Fruit fly (Drosophila melanogaster) whole organism, wandering third instar larva: ENCODE measurements around the gene CG5704.

Source experiments
- Abd-B ChIP-seq: fragments of >200 bp; optimal IDR thresholded peaks from 2 replicates; lab custom pipeline; 2017; ENCODE audit warnings: missing biosample characterization, missing genetic modification characterization
- CG32264 ChIP-seq: fragments of 200-800 bp; sonication (Bioruptor generic); optimal IDR thresholded peaks from 2 replicates; lab custom pipeline; 2016; ENCODE audit warnings: missing biosample characterization, missing genetic modification characterization
- CG9705 ChIP-seq: fragments of 200-800 bp; sonication (Bioruptor generic); optimal IDR thresholded peaks from 2 replicates; lab custom pipeline; 2018; ENCODE audit warnings: missing biosample characterization, mild to moderate bottlenecking, missing genetic modification characterization
- CrebA ChIP-seq: fragments of 200-800 bp; sonication (Bioruptor generic); optimal IDR thresholded peaks from 2 replicates; lab custom pipeline; 2016; ENCODE audit warnings: missing biosample characterization, mild to moderate bottlenecking, missing genetic modification characterization, borderline replicate concordance
- Dfd ChIP-seq: fragments of >200 bp; optimal IDR thresholded peaks from 2 replicates; lab custom pipeline; 2017; ENCODE audit warnings: missing biosample characterization, missing genetic modification characterization
- Dif ChIP-seq: fragments of 200-275, 200-300 bp; sonication (Bioruptor generic); optimal IDR thresholded peaks from 2 replicates; lab custom pipeline; 2018; ENCODE audit warnings: missing biosample characterization, missing genetic modification characterization; ENCODE audit not compliant: partially characterized antibody
- GATAd ChIP-seq: sonication (Bioruptor generic); optimal IDR thresholded peaks from 2 replicates; lab custom pipeline; 2016; ENCODE audit warnings: missing biosample characterization, missing genetic modification characterization
- HLH106 ChIP-seq: fragments of 200-800 bp; optimal IDR thresholded peaks from 3 replicates; lab custom pipeline; 2019; ENCODE audit warnings: missing biosample characterization, mild to moderate bottlenecking, missing genetic modification characterization, moderate library complexity
- Hnf4 ChIP-seq: fragments of 200-800 bp; sonication (Bioruptor generic); optimal IDR thresholded peaks from 2 replicates; lab custom pipeline; 2016; ENCODE audit warnings: missing biosample characterization, mild to moderate bottlenecking, missing genetic modification characterization
- Hr78 ChIP-seq: fragments of >200 bp; optimal IDR thresholded peaks from 2 replicates; lab custom pipeline; 2017; ENCODE audit warnings: missing biosample characterization, missing genetic modification characterization
- Hr83 ChIP-seq: fragments of 200-300 bp; sonication (Bioruptor generic); optimal IDR thresholded peaks from 2 replicates; lab custom pipeline; 2016; ENCODE audit warnings: missing biosample characterization, mild to moderate bottlenecking, missing genetic modification characterization, moderate library complexity; ENCODE audit not compliant: poor library complexity, severe bottlenecking
- Jra ChIP-seq: sonication (Bioruptor generic); optimal IDR thresholded peaks from 2 replicates; lab custom pipeline; 2016; ENCODE audit warnings: missing biosample characterization, missing genetic modification characterization
- Mio ChIP-seq: sonication (Bioruptor generic); optimal IDR thresholded peaks from 2 replicates; lab custom pipeline; 2016; ENCODE audit warnings: missing biosample characterization, missing genetic modification characterization
- Myc ChIP-seq: fragments of >200 bp; optimal IDR thresholded peaks from 2 replicates; lab custom pipeline; 2017
- N ChIP-seq: fragments of >200 bp; optimal IDR thresholded peaks from 2 replicates; lab custom pipeline; 2018; ENCODE audit warnings: missing biosample characterization, missing external identifiers, missing genetic modification characterization
- OdsH ChIP-seq: fragments of 200-800 bp; sonication (Bioruptor generic); optimal IDR thresholded peaks from 2 replicates; lab custom pipeline; 2016; ENCODE audit warnings: missing biosample characterization, mild to moderate bottlenecking, missing genetic modification characterization
- Rel ChIP-seq, 2 experiments: fragments of 200-800 bp; sonication (Bioruptor generic) in 1 of 2; optimal IDR thresholded peaks; 2 replicates in 1 of 2; 3 replicates in 1 of 2; lab custom pipeline; 2016 to 2019; ENCODE audit warnings: mild to moderate bottlenecking in 2 of 2, missing biosample characterization in 2 of 2, missing genetic modification characterization in 2 of 2, moderate library complexity in 1 of 2
- Sp1 ChIP-seq: fragments of 200-800 bp; sonication (Bioruptor generic); optimal IDR thresholded peaks from 3 replicates; lab custom pipeline; 2019; ENCODE audit warnings: missing biosample characterization, mild to moderate bottlenecking, missing genetic modification characterization, moderate library complexity
- Vsx2 ChIP-seq: fragments of 200-300, 225-300 bp; sonication (Bioruptor generic); optimal IDR thresholded peaks from 2 replicates; lab custom pipeline; 2018; ENCODE audit warnings: missing biosample characterization, missing genetic modification characterization; ENCODE audit not compliant: partially characterized antibody
- br ChIP-seq: fragments of 200-800 bp; sonication (Bioruptor generic); optimal IDR thresholded peaks from 2 replicates; lab custom pipeline; 2016; ENCODE audit warnings: missing biosample characterization, missing genetic modification characterization
- brk ChIP-seq: fragments of 200-800 bp; sonication (Bioruptor generic); optimal IDR thresholded peaks from 2 replicates; lab custom pipeline; 2016; ENCODE audit warnings: missing biosample characterization, mild to moderate bottlenecking, missing genetic modification characterization
- dl ChIP-seq, 2 experiments: fragments of 175-275, 200-275 bp in 1 of 2; fragments of 200-275 bp in 1 of 2; sonication (Bioruptor generic); optimal IDR thresholded peaks; lab custom pipeline; 2018; ENCODE audit warnings: mild to moderate bottlenecking in 2 of 2, missing biosample characterization in 2 of 2, missing genetic modification characterization in 2 of 2, moderate library complexity in 2 of 2; ENCODE audit not compliant: partially characterized antibody in 2 of 2, insufficient read depth in 1 of 2
- dmrt93B ChIP-seq: fragments of 200-800 bp; sonication (Bioruptor generic); optimal IDR thresholded peaks from 2 replicates; lab custom pipeline; 2018; ENCODE audit warnings: missing biosample characterization, mild to moderate bottlenecking, missing genetic modification characterization
- dsf ChIP-seq: sonication (Bioruptor generic); optimal IDR thresholded peaks from 2 replicates; lab custom pipeline; 2016; ENCODE audit warnings: missing biosample characterization, missing genetic modification characterization, borderline replicate concordance
- ey ChIP-seq: fragments of 200-800 bp; sonication (Bioruptor generic); optimal IDR thresholded peaks from 2 replicates; lab custom pipeline; 2016; ENCODE audit warnings: missing biosample characterization, missing genetic modification characterization
- foxo ChIP-seq, 2 experiments: fragments of 200-800 bp; sonication (Bioruptor generic); optimal IDR thresholded peaks; 2 replicates in 1 of 2; 3 replicates in 1 of 2; lab custom pipeline; 2016 to 2017; ENCODE audit warnings: missing biosample characterization in 2 of 2, missing genetic modification characterization in 2 of 2
- fru ChIP-seq: fragments of 200-800 bp; sonication (Bioruptor generic); optimal IDR thresholded peaks from 3 replicates; lab custom pipeline; 2016; ENCODE audit warnings: missing biosample characterization, mild to moderate bottlenecking, missing genetic modification characterization
- h ChIP-seq: fragments of 200-800 bp; sonication (Bioruptor generic); optimal IDR thresholded peaks from 3 replicates; lab custom pipeline; 2016; ENCODE audit warnings: missing biosample characterization, mild to moderate bottlenecking, missing genetic modification characterization
- jim ChIP-seq: fragments of 175-275, 200-325 bp; sonication (Bioruptor generic); optimal IDR thresholded peaks from 2 replicates; lab custom pipeline; 2016; ENCODE audit warnings: missing biosample characterization, mild to moderate bottlenecking, missing genetic modification characterization
- lola ChIP-seq: fragments of >200 bp; optimal IDR thresholded peaks from 2 replicates; lab custom pipeline; 2017; ENCODE audit warnings: missing biosample characterization, missing genetic modification characterization
- pan ChIP-seq: fragments of >200 bp; optimal IDR thresholded peaks from 2 replicates; lab custom pipeline; 2017
- psq ChIP-seq: fragments of 200-800 bp; sonication (Bioruptor generic); optimal IDR thresholded peaks from 3 replicates; lab custom pipeline; 2017; ENCODE audit warnings: missing biosample characterization, mild to moderate bottlenecking, missing genetic modification characterization, moderate library complexity
- rgr ChIP-seq: fragments of 200-800 bp; sonication (Bioruptor generic); optimal IDR thresholded peaks from 3 replicates; lab custom pipeline; 2016; ENCODE audit warnings: missing biosample characterization, mild to moderate bottlenecking, missing genetic modification characterization
- sage ChIP-seq: fragments of 200-800 bp; sonication (Bioruptor generic); optimal IDR thresholded peaks from 2 replicates; lab custom pipeline; 2016; ENCODE audit warnings: missing biosample characterization, mild to moderate bottlenecking, missing genetic modification characterization
- sv ChIP-seq: fragments of 200-800 bp; sonication (Bioruptor generic); optimal IDR thresholded peaks from 3 replicates; lab custom pipeline; 2016; ENCODE audit warnings: missing biosample characterization, missing genetic modification characterization
- tai ChIP-seq: sonication (Bioruptor generic); optimal IDR thresholded peaks from 2 replicates; lab custom pipeline; 2016; ENCODE audit warnings: missing biosample characterization, missing genetic modification characterization
- usp ChIP-seq: fragments of >200 bp; optimal IDR thresholded peaks from 2 replicates; lab custom pipeline; 2017; ENCODE audit warnings: missing biosample characterization, missing genetic modification characterization
- woc ChIP-seq: sonication (Bioruptor generic); optimal IDR thresholded peaks from 2 replicates; lab custom pipeline; 2016; ENCODE audit warnings: missing biosample characterization, mild to moderate bottlenecking, missing genetic modification characterization

CG5704 gene

dm6 chr3L:2191512-2191911 lies 20.7 kb upstream of the CG5704 start:
- no peak for TF ChIP-seq tai (GFP tag; lab: Kevin White, UChicago)
- TF ChIP-seq CrebA (GFP tag; lab: Kevin White, UChicago), result no peak
- TF ChIP-seq fru (GFP tag; lab: Kevin White, UChicago), result no peak
- no peak for TF ChIP-seq Abd-B
- no peak for TF ChIP-seq Jra (GFP tag; lab: Kevin White, UChicago)
- no peak for TF ChIP-seq Rel (GFP tag; optimal IDR thresholded peaks at IDR 0.05; lab: Kevin White, UChicago)
- TF ChIP-seq Rel (tag; optimal IDR thresholded peaks at IDR 0.05; lab: Kevin White, UChicago), result no peak
- no peak for TF ChIP-seq h (GFP tag; lab: Kevin White, UChicago)
- no peak for TF ChIP-seq pan (lab: Kevin White, UChicago)
- no peak for TF ChIP-seq Mio (GFP tag; lab: Kevin White, UChicago)
- TF ChIP-seq N (GFP tag; lab: Kevin White, UChicago), result no peak
- TF ChIP-seq Hr78 (GFP tag; lab: Kevin White, UChicago), result no peak
- TF ChIP-seq CG9705, result no peak
- TF ChIP-seq psq (GFP tag; lab: Kevin White, UChicago), result no peak
- TF ChIP-seq dl (GFP tag; optimal IDR thresholded peaks at IDR 0.05; lab: Kevin White, UChicago; ENCODE audit: insufficient read depth in 1 of 2, partially characterized antibody in 2 of 2), result no peak

DNA sequence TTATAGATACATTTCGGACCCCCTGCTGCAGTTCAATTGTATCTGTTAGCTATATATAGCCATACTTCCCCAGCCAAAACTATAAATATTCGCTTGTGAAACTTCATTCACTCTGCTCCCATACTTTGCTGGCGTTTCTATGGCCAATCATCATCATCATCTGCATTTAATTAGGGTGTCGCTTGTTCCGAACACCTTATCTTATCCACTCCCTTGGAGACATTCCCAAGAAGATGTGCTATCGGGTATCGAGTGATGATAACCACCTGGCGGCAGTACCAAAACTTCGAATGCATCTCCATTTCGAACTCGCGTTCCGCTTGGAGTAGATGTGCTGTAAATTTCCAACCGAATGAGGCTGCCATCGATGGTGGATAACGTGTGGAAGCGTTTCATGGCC lies 14.9 kb upstream of the CG5704 start, which contains the start of gene CG13810:
CG13810 (plus strand) TSS at position 301 of the 400 bp plus-strand sequence.
- TF ChIP-seq h (GFP tag; lab: Kevin White, UChicago), result no peak
- TF ChIP-seq ey (GFP tag; lab: Kevin White, UChicago), result no peak
- no peak for TF ChIP-seq foxo (GFP tag; optimal IDR thresholded peaks at IDR 0.05; lab: Kevin White, UChicago)
- TF ChIP-seq GATAd, result no peak
- TF ChIP-seq brk (GFP tag; lab: Kevin White, UChicago), result no peak
- no peak for TF ChIP-seq Dif (GFP tag; lab: Kevin White, UChicago)
- TF ChIP-seq Abd-B, result no peak
- no peak for TF ChIP-seq CrebA (GFP tag; lab: Kevin White, UChicago)
- TF ChIP-seq Hr78 (GFP tag; lab: Kevin White, UChicago), result no peak

dm6 chr3L:2174232-2174631 lies 3.5 kb upstream of the CG5704 start, which contains the start of gene CG15820:
Gene CG15820 (minus strand): TSS chr3L:2174332.
- no peak for TF ChIP-seq foxo (GFP tag; optimal IDR thresholded peaks at IDR 0.05; lab: Kevin White, UChicago)
- no peak for TF ChIP-seq dmrt93B (GFP tag; lab: Kevin White, UChicago)
- TF ChIP-seq sv (GFP tag; lab: Kevin White, UChicago), result no peak
- TF ChIP-seq pan (lab: Kevin White, UChicago), result no peak
- TF ChIP-seq Mio (GFP tag; lab: Kevin White, UChicago), result no peak
- TF ChIP-seq Hr78 (GFP tag; lab: Kevin White, UChicago), result no peak
- no peak for TF ChIP-seq Dfd (GFP tag; lab: Kevin White, UChicago)
- no peak for TF ChIP-seq usp (GFP tag; lab: Kevin White, UChicago)
- TF ChIP-seq Hr83, result no peak
- TF ChIP-seq dsf, result no peak
- no peak for TF ChIP-seq N (GFP tag; lab: Kevin White, UChicago)
- no peak for TF ChIP-seq Vsx2 (GFP tag; lab: Kevin White, UChicago)
- no peak for TF ChIP-seq sage (GFP tag; lab: Kevin White, UChicago)
- TF ChIP-seq woc (GFP tag; lab: Kevin White, UChicago), result no peak
- TF ChIP-seq tai (GFP tag; lab: Kevin White, UChicago), result no peak
- TF ChIP-seq Hnf4, result no peak
- TF ChIP-seq CG32264 (GFP tag; lab: Kevin White, UChicago), result no peak
- no peak for TF ChIP-seq Jra (GFP tag; lab: Kevin White, UChicago)
- no peak for TF ChIP-seq GATAd
- no peak for TF ChIP-seq Rel (GFP tag; optimal IDR thresholded peaks at IDR 0.05; lab: Kevin White, UChicago)
- peak; percentile 40 for TF ChIP-seq Rel (tag; optimal IDR thresholded peaks at IDR 0.05; lab: Kevin White, UChicago)
- TF ChIP-seq fru (GFP tag; lab: Kevin White, UChicago), result no peak
- no peak for TF ChIP-seq h (GFP tag; lab: Kevin White, UChicago)
- peak; percentile 12 for TF ChIP-seq psq (GFP tag; lab: Kevin White, UChicago)
- TF ChIP-seq Myc (lab: Kevin White, UChicago), result no peak
- no peak for TF ChIP-seq CG9705
- peak; percentile 39 for TF ChIP-seq HLH106 (tag; lab: Kevin White, UChicago)
- peak; percentile 29 for TF ChIP-seq brk (GFP tag; lab: Kevin White, UChicago)
- peak; percentile 32 for TF ChIP-seq OdsH (GFP tag; lab: Kevin White, UChicago)
- TF ChIP-seq Sp1 (GFP tag; lab: Kevin White, UChicago), result no peak
- no peak for TF ChIP-seq jim
- no peak for TF ChIP-seq ey (GFP tag; lab: Kevin White, UChicago)
- no peak for TF ChIP-seq Dif (GFP tag; lab: Kevin White, UChicago)
- TF ChIP-seq dl (GFP tag; optimal IDR thresholded peaks at IDR 0.05; lab: Kevin White, UChicago; ENCODE audit: insufficient read depth in 1 of 2, partially characterized antibody in 2 of 2), result no peak
- no peak for TF ChIP-seq br
- no peak for TF ChIP-seq lola (GFP tag; lab: Kevin White, UChicago)
- TF ChIP-seq Abd-B, result no peak
- TF ChIP-seq rgr (GFP tag; lab: Kevin White, UChicago), result peak; percentile 48
- no peak for TF ChIP-seq CrebA (GFP tag; lab: Kevin White, UChicago)
- TF ChIP-seq, all 38 proteins: peak for 6
